Worm (Caenorhabditis elegans): ENCODE results near the gene lipl-1.
A peak's percentile ranks its signal among the peaks of the same experiment; 100 is the strongest.

The lipl-1 gene

ce11 chrV:12949607-12950006 lies 29.8 kb downstream of the lipl-1 start, which contains the start of gene T16G1.13:
Gene T16G1.13 (plus strand): TSS chrV:12949907.
- TF ChIP-seq unc-62 (GFP tag; optimal IDR thresholded peaks at IDR 0.05 in 1 of 2) (peak in 1 of 2 experiments; percentile 29), unc-62 (tag; optimal IDR thresholded peaks at IDR 0.05) (no peak), nhr-11 (tag; optimal IDR thresholded peaks at IDR 0.05) (no peak), gei-8 (GFP tag; optimal IDR thresholded peaks at IDR 0.05) (no peak), lin-39 (tag; optimal IDR thresholded peaks at IDR 0.05) (no peak), daf-16 (GFP tag; optimal IDR thresholded peaks at IDR 0.05) (no peak), daf-16 (tag; optimal IDR thresholded peaks at IDR 0.05) (no peak)

DNA sequence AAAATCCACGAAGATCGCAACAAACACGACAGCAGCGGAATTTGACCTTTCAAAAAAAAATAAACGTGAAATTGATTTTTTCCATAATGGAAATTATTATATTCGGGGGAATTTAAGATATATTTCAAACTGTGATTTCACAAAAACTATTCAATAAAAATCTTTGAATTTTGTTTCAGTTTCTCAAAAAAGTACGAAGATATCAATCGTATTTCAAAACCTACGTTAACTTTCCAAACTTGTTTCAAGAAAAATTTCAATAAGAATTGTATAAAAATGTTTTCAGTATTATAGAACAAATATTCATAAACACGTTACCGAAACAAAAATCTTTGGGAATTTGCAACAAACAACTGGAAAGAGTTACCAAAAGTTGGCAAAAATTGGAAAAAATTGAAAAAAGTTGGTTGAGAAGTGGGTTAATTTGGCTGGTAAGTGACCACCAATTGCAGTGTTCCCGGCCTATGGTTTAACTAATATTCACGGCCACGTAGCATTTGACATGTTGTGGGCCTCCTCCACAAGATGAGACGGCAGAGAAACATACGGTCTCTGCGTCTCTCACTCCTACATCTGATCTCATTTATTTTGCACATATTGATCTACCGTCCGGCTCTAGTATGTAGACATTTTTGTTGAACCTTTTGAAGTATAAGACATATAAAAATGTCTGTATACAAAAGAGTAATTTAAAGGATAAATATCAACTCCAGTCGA lies 31.2 kb downstream of the lipl-1 start, which contains the start of the genes T16G1.9 and T16G1.18:
TSS of gene T16G1.9 (minus strand) at position 51 of the 717 bp plus-strand sequence.
TSS of gene T16G1.18 (plus strand) at position 493 of the 717 bp plus-strand sequence.
- 0 out of 2 replicates have a peak, but pooled peaks have one; percentile 20 for TF ChIP-seq vab-7 (GFP tag; IDR thresholded peaks at IDR 0.05)
- TF ChIP-seq nhr-111 (GFP tag; optimal IDR thresholded peaks at IDR 0.05) = no peak
- no peak for TF ChIP-seq mdt-29 (GFP tag; IDR thresholded peaks at IDR 0.05)
- no peak for TF ChIP-seq zfp-2 (tag; optimal IDR thresholded peaks at IDR 0.05)
- no peak for TF ChIP-seq attf-4 (tag; optimal IDR thresholded peaks at IDR 0.05)
- TF ChIP-seq nhr-25 (tag; optimal IDR thresholded peaks at IDR 0.05; ENCODE audit: borderline replicate concordance, insufficient read depth) = no peak
- TF ChIP-seq nhr-6 (tag; optimal IDR thresholded peaks at IDR 0.05) = peak; percentile 98
- TF ChIP-seq hlh-11 (tag; optimal IDR thresholded peaks at IDR 0.05) = peak; percentile 72
- TF ChIP-seq nhr-77 (tag; optimal IDR thresholded peaks at IDR 0.05) = no peak
- no peak for TF ChIP-seq F26F4.8 (GFP tag; conservative IDR thresholded peaks at IDR 0.05)
- no peak for TF ChIP-seq aha-1 (tag)
- TF ChIP-seq Y75B8A.6 (GFP tag; IDR thresholded peaks at IDR 0.05) = no peak
- TF ChIP-seq php-3 (GFP tag; IDR thresholded peaks at IDR 0.05) = no peak
- TF ChIP-seq zfp-3 (GFP tag; conservative IDR thresholded peaks at IDR 0.05) = no peak
- TF ChIP-seq mdl-1 (tag; optimal IDR thresholded peaks at IDR 0.05) = no peak
- TF ChIP-seq fos-1 (tag; optimal IDR thresholded peaks at IDR 0.05) = no peak
- no peak for TF ChIP-seq ceh-44 (GFP tag; IDR thresholded peaks at IDR 0.05)
- TF ChIP-seq hlh-30 (tag; optimal IDR thresholded peaks at IDR 0.05; ENCODE audit: insufficient read depth) = peak; percentile 59
- TF ChIP-seq gei-8 (GFP tag; optimal IDR thresholded peaks at IDR 0.05) = no peak
- TF ChIP-seq unc-39 (tag; optimal IDR thresholded peaks at IDR 0.05) = no peak
- peak; percentile 43 for TF ChIP-seq dpl-1 (GFP tag; optimal IDR thresholded peaks at IDR 0.05)
- peak in 1 of 2 experiments; percentile 69 for TF ChIP-seq lsy-2 (tag; optimal IDR thresholded peaks at IDR 0.05)
- TF ChIP-seq nhr-42 (GFP tag; IDR thresholded peaks at IDR 0.05) = no peak
- no peak for TF ChIP-seq fkh-10 (GFP tag; optimal IDR thresholded peaks at IDR 0.05)
- TF ChIP-seq ztf-7 (tag; optimal IDR thresholded peaks at IDR 0.05) = no peak
- TF ChIP-seq lim-7 (GFP tag; IDR thresholded peaks at IDR 0.05) = no peak
- peak; percentile 57 for TF ChIP-seq dve-1 (tag; optimal IDR thresholded peaks at IDR 0.05; ENCODE audit: insufficient read depth)
- TF ChIP-seq Y5F2A.4 (GFP tag; optimal IDR thresholded peaks at IDR 0.05) = no peak
- TF ChIP-seq lin-15B (tag; optimal IDR thresholded peaks at IDR 0.05) = no peak
- no peak for TF ChIP-seq madf-5 (GFP tag; IDR thresholded peaks at IDR 0.05)
- TF ChIP-seq T20F7.1 (GFP tag; optimal IDR thresholded peaks at IDR 0.05) = peak; percentile 85
- TF ChIP-seq duxl-1 (tag; optimal IDR thresholded peaks at IDR 0.05; ENCODE audit: poor library complexity) = no peak
- peak; percentile 62; the same call in 1 of the 2 replicates for TF ChIP-seq dmd-6 (GFP tag; IDR thresholded peaks at IDR 0.05)
- TF ChIP-seq rbr-2 (tag; optimal IDR thresholded peaks at IDR 0.05) = peak; percentile 47
- TF ChIP-seq hmg-1.1 (GFP tag; IDR thresholded peaks at IDR 0.05) = peak; percentile 50
- no peak for TF ChIP-seq daf-16 (GFP tag; optimal IDR thresholded peaks at IDR 0.05)
- TF ChIP-seq daf-16 (tag; optimal IDR thresholded peaks at IDR 0.05) = peak; percentile 71
- TF ChIP-seq F44E2.7 (GFP tag; IDR thresholded peaks at IDR 0.05) = no peak
- no peak for TF ChIP-seq lir-3 (tag; optimal IDR thresholded peaks at IDR 0.05)
- no peak for TF ChIP-seq madf-9 (GFP tag; conservative IDR thresholded peaks at IDR 0.05)
- no peak for TF ChIP-seq set-16 (GFP tag; IDR thresholded peaks at IDR 0.05)
- TF ChIP-seq lin-1 (GFP tag; IDR thresholded peaks at IDR 0.05) = no peak
- no peak for TF ChIP-seq spr-3 (GFP tag; optimal IDR thresholded peaks at IDR 0.05)
- peak; percentile 64 for TF ChIP-seq mep-1 (tag; optimal IDR thresholded peaks at IDR 0.05)
